Worm (Caenorhabditis elegans): ENCODE measurements around the gene F10D2.10.

Gene F10D2.10

DNA sequence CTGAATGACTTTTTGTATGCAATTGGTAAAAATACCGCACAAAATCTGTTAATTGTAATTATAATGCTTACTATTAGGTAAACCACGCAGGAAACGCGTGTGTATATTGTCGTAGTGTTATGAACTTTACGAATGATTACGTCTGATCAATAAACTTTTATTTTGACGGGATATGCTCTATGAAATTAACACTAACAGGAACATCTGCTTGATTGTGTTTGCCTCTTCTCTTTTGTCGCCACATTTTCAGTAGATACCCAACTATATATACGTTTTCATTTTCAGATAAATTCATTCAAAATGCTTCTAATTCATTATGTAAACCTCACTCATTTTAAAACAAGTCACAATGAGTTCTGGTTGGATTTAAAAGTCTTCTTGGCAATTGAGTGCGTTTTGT is 23.7 kb downstream of the F10D2.10 start, which contains the start of gene sre-10:
Gene sre-10, plus strand, starts transcription at position 301 of the 400 bp plus-strand sequence.
- TF ChIP-seq ztf-22 (GFP tag; optimal IDR thresholded peaks at IDR 0.05) (no peak), lin-54 (GFP tag; optimal IDR thresholded peaks at IDR 0.05) (no peak), tbp1 (GFP tag; optimal IDR thresholded peaks at IDR 0.05) (no peak), fkh-3 (tag; optimal IDR thresholded peaks at IDR 0.05) (no peak), Y56A3A.18 (GFP tag; IDR thresholded peaks at IDR 0.05) (no peak), ceh-40 (GFP tag; IDR thresholded peaks at IDR 0.05) (no peak), madf-3 (GFP tag; IDR thresholded peaks at IDR 0.05) (no peak), madf-8 (GFP tag; conservative IDR thresholded peaks at IDR 0.05) (no peak), B0035.1 (tag; optimal IDR thresholded peaks at IDR 0.05) (no peak), Y95B8A.8 (GFP tag; IDR thresholded peaks at IDR 0.05) (no peak), ceh-100 (GFP tag; IDR thresholded peaks at IDR 0.05) (no peak), Y79H2A.3 (GFP tag; conservative IDR thresholded peaks at IDR 0.05) (no peak), snpc-1.1 (tag; optimal IDR thresholded peaks at IDR 0.05; ENCODE audit: insufficient read depth) (no peak), cebp-1 (GFP tag; IDR thresholded peaks at IDR 0.05) (no peak), cebp-1 (tag; optimal IDR thresholded peaks at IDR 0.05) (no peak)

- TF ChIP-seq hsf-1 (GFP tag; IDR thresholded peaks at IDR 0.05), result no peak
- no peak for TF ChIP-seq nfya-2 (GFP tag; IDR thresholded peaks at IDR 0.05)
- no peak for TF ChIP-seq lin-54 (GFP tag; optimal IDR thresholded peaks at IDR 0.05)
- TF ChIP-seq zfh-2 (GFP tag; conservative IDR thresholded peaks at IDR 0.05), result no peak
- TF ChIP-seq ceh-40 (GFP tag; IDR thresholded peaks at IDR 0.05), result no peak
These were observed 25.0 kb downstream of the F10D2.10 start, which contains the start of gene srx-36 for ce11 chrV:7130974-7131373. TSS of gene srx-36 (minus strand) at chrV:7131074.

ce11 chrV:7129460-7129859 is 26.5 kb downstream of the F10D2.10 start, which contains the start of gene T01C4.8:
TSS of gene T01C4.8 (minus strand) at chrV:7129560.
- TF ChIP-seq tbp1 (GFP tag; optimal IDR thresholded peaks at IDR 0.05) (no peak), mxl-1 (tag; optimal IDR thresholded peaks at IDR 0.05) (no peak), K12H6.12 (tag; optimal IDR thresholded peaks at IDR 0.05) (no peak), F33H1.4 (GFP tag; IDR thresholded peaks at IDR 0.05) (no peak), fkh-3 (tag; optimal IDR thresholded peaks at IDR 0.05) (no peak), madf-8 (GFP tag; conservative IDR thresholded peaks at IDR 0.05) (no peak), aptf-2 (GFP tag; conservative IDR thresholded peaks at IDR 0.05) (no peak), zim-3 (tag; optimal IDR thresholded peaks at IDR 0.05) (no peak), nfya-2 (GFP tag; IDR thresholded peaks at IDR 0.05) (no peak), ceh-27 (GFP tag; optimal IDR thresholded peaks at IDR 0.05) (no peak), repo-1 (tag; optimal IDR thresholded peaks at IDR 0.05) (no peak)

DNA sequence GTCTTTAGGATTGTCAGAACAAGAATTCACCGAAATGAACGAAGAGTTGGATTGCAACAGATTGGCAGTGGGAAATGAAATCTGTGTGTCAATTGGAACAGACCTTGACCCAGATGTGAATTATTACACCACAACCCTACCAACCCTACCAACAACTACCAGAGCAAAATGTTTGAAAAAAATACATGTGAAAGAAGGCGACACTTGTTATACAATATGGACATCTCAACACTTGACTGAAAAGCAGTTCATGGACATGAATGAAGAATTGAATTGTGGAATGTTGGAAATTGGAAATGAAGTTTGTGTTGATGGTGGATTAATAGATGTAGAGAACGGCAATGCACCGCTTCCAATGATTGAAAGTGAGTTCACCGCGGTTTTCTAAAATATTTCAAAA is 32.0 kb downstream of the F10D2.10 start:
- TF ChIP-seq sptf-2 (GFP tag; optimal IDR thresholded peaks at IDR 0.05), result no peak

DNA sequence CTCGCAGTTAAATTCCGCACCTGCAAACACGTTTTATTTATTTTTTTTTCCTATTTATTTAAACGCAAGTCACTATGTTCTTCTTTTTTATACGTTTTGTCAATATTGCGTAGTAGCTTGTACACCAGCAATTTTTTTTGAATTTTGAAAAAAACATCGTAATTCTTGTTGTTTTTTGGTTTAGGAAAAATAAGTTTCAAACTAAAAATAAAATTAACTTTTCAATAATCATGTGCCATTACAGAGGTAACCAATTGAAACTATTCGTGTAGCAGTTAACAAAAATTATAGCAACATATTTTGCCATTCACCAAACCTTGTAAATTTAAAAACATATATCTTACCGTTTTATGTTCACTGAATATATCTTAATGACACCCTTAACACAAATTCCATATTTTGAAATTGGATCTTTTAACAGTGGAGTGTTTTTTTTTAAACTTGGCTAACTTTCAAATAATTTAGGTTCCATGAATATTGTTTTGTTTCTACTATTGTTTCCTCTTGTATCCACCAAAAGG is 32.7 kb downstream of the F10D2.10 start, which contains the start of gene lmd-5:
Gene lmd-5, plus strand, starts transcription at position 471 of the 521 bp plus-strand sequence.
- TF ChIP-seq madf-3 (GFP tag; IDR thresholded peaks at IDR 0.05) (no peak), tbp1 (GFP tag; optimal IDR thresholded peaks at IDR 0.05) (no peak), rec-8 (tag; optimal IDR thresholded peaks at IDR 0.05) (no peak), ztf-18 (tag; optimal IDR thresholded peaks at IDR 0.05) (no peak), rpc-1 (optimal IDR thresholded peaks at IDR 0.05) (no peak), rpc-1 (tag; optimal IDR thresholded peaks at IDR 0.05) (no peak), lin-35 (GFP tag; optimal IDR thresholded peaks at IDR 0.05) (no peak), B0019.2 (GFP tag; conservative IDR thresholded peaks at IDR 0.05) (no peak), K11D2.4 (GFP tag; IDR thresholded peaks at IDR 0.05) (no peak), lin-54 (GFP tag; optimal IDR thresholded peaks at IDR 0.05) (no peak), zim-3 (tag; optimal IDR thresholded peaks at IDR 0.05) (no peak), F23B12.7 (tag; optimal IDR thresholded peaks at IDR 0.05; ENCODE audit: insufficient read depth) (no peak)

All from whole organism, young adult.